Fruit fly (Drosophila melanogaster) whole organism, pupa: ENCODE results near the gene Lrr47.

Experiments
- CG14655 ChIP-seq: fragments of 200-800 bp; sonication (Bioruptor generic); optimal IDR thresholded peaks from 3 replicates; lab custom pipeline; 2017; ENCODE audit warnings: mild to moderate bottlenecking, missing biosample characterization, missing genetic modification reagents, missing genetic modification characterization
- Pif1A ChIP-seq: fragments of 200-800 bp; sonication (Bioruptor generic); optimal IDR thresholded peaks from 3 replicates; lab custom pipeline; 2016; ENCODE audit warnings: missing biosample characterization, missing genetic modification characterization
- Pif1B ChIP-seq: fragments of 200-800 bp; sonication (Bioruptor generic); optimal IDR thresholded peaks from 3 replicates; lab custom pipeline; 2016; ENCODE audit warnings: missing biosample characterization, missing genetic modification characterization

DNA sequence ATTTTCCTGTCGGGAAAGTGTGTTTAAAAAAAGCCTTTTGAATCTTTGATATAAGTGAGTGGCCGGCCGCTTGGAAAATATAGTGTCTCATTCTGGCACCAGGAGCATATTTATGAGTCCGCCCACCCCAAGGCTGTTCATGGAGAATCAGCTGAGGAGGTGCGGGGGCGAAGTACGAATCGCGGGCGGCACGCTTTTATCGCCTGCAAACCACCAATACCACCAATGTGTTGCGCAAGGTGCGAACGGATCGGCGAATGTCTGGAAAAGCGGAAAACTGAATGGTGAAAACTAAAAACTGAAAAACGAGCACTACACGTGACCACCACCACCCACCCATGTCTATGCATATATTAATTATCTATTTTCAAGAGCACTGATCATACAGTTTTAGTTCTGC, 48.2 kb upstream of the Lrr47 start:
- TF ChIP-seq Pif1B (GFP tag; lab: Kevin White, UChicago) (no peak), CG14655 (GFP tag; lab: Kevin White, UChicago) (no peak), Pif1A (no peak)
